Worm (Caenorhabditis elegans): Measurements from ENCODE around the gene Y110A2AL.4.

DNA sequence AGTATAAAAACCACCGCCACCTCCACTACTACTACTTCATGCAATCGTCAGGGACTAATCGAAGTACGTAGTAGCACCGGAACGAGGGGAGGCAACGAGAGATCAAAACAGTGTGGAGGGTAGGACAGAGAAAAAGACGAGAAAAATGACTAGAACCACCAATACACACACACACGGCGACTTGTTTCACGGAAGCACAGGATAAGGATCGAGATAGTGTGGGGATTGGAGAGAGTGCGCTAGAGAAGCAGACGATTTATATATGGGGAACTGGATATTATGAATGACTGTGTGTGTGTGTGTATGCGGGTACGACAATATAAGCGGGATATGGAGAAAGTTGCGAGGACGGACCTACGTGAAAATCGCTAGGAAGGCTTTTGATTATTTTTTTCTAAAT lies 15.7 kb downstream of the Y110A2AL.4 start:
- TF ChIP-seq pes-1 (GFP tag; IDR thresholded peaks at IDR 0.05) (no peak), flt-1 (GFP tag; IDR thresholded peaks at IDR 0.05) (no peak), B0310.2 (tag; optimal IDR thresholded peaks at IDR 0.05) (no peak), ama-1 (optimal IDR thresholded peaks at IDR 0.05) (no peak)
